Worm (Caenorhabditis elegans): ENCODE data around the gene dnj-8.

The dnj-8 gene

ce11 chrII:6588605-6589292, 9.1 kb downstream of the dnj-8 start, which contains the start of gene icd-1 (continued):
- TF ChIP-seq Y5F2A.4 (GFP tag; optimal IDR thresholded peaks at IDR 0.05) (peak; percentile 56), dve-1 (tag; optimal IDR thresholded peaks at IDR 0.05; ENCODE audit: insufficient read depth) (peak; percentile 98), lir-3 (tag; optimal IDR thresholded peaks at IDR 0.05) (peak; percentile 7), nhr-42 (GFP tag; IDR thresholded peaks at IDR 0.05) (peak; percentile 80; the same call in 1 of the 2 replicates), skn-1 (tag; optimal IDR thresholded peaks at IDR 0.05) (no peak), nhr-41 (GFP tag; IDR thresholded peaks at IDR 0.05) (peak; percentile 62; the same call in 1 of the 2 replicates), lin-39 (tag; optimal IDR thresholded peaks at IDR 0.05) (no peak), ctbp-1 (GFP tag; IDR thresholded peaks at IDR 0.05) (peak; percentile 89), snpc-1.2 (GFP tag; IDR thresholded peaks at IDR 0.05) (peak; percentile 64), aly-2 (tag; optimal IDR thresholded peaks at IDR 0.05) (peak; percentile 6), daf-12 (tag; optimal IDR thresholded peaks at IDR 0.05) (no peak), dmd-9 (GFP tag; IDR thresholded peaks at IDR 0.05) (no peak), gei-8 (GFP tag; optimal IDR thresholded peaks at IDR 0.05) (peak; percentile 59), T20F7.1 (GFP tag; optimal IDR thresholded peaks at IDR 0.05) (peak; percentile 90), ceh-82 (tag; optimal IDR thresholded peaks at IDR 0.05) (no peak), ceh-62 (tag; optimal IDR thresholded peaks at IDR 0.05) (no peak), zfp-2 (tag; optimal IDR thresholded peaks at IDR 0.05) (peak; percentile 74)

DNA sequence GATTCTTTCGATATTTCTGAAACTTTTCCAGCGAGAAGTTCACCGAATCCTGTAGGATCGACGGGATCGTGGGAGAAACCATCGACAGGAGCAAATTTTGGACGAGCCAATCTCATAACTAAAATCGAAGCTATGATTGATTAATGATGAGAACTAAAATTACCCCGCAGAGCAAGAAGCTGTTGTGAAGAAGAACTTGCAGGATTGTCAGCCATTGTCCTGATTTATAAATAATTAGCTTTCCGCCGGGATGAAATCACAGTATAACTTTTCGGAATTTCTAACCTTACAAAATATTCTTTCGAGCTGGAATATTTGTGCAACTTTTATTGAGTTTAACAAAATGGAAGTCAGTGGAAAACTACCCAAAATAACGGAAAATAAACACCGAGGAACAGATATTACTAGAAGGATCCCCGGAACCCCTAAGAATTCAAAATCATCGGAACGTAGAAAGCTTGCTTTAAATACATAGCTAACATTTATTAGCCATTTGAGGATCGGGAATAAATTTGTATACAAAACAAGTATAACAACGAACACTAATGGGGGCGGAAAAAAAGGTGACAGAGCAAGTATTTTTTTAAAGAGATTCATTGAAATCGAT, 10.5 kb downstream of the dnj-8 start, which contains the start of gene C56C10.7:
Gene C56C10.7, minus strand, starts transcription at position 312 of the 607 bp plus-strand sequence.
- peak; percentile 40; the same call in 1 of the 2 replicates for TF ChIP-seq T26A8.4 (GFP tag; IDR thresholded peaks at IDR 0.05)
- no peak for TF ChIP-seq tag-97 (GFP tag; IDR thresholded peaks at IDR 0.05)
- TF ChIP-seq lin-38 (GFP tag; IDR thresholded peaks at IDR 0.05), result peak; percentile 74
- peak; percentile 12 for TF ChIP-seq nhr-48 (tag; optimal IDR thresholded peaks at IDR 0.05)
- TF ChIP-seq ctbp-1 (GFP tag; IDR thresholded peaks at IDR 0.05), result peak; percentile 39; the same call in 1 of the 2 replicates
- no peak for TF ChIP-seq lir-3 (tag; optimal IDR thresholded peaks at IDR 0.05)
- 0 out of 2 replicates have a peak, but pooled peaks have one; percentile 72 for TF ChIP-seq F44E2.7 (GFP tag; IDR thresholded peaks at IDR 0.05)
- peak; percentile 3 for TF ChIP-seq Y5F2A.4 (GFP tag; optimal IDR thresholded peaks at IDR 0.05)
- no peak for TF ChIP-seq daf-16 (GFP tag; optimal IDR thresholded peaks at IDR 0.05)
- peak; percentile 14 for TF ChIP-seq daf-16 (tag; optimal IDR thresholded peaks at IDR 0.05)
- TF ChIP-seq madf-5 (GFP tag; IDR thresholded peaks at IDR 0.05), result 0 out of 4 replicates have a peak, but pooled peaks of 1 of the 2 experiments have one; percentile 39
- TF ChIP-seq T20F7.1 (GFP tag; optimal IDR thresholded peaks at IDR 0.05), result peak; percentile 73
- TF ChIP-seq ZK546.5 (tag; optimal IDR thresholded peaks at IDR 0.05), result no peak
- TF ChIP-seq F49E8.2 (tag; optimal IDR thresholded peaks at IDR 0.05; ENCODE audit: borderline replicate concordance), result peak; percentile 64
- TF ChIP-seq nhr-102 (tag; optimal IDR thresholded peaks at IDR 0.05), result peak; percentile 58
- TF ChIP-seq daf-19 (GFP tag; conservative IDR thresholded peaks at IDR 0.05), result no peak
- TF ChIP-seq F10B5.3 (tag; optimal IDR thresholded peaks at IDR 0.05), result peak; percentile 31
- peak; percentile 72 for TF ChIP-seq arid-1 (GFP tag; conservative IDR thresholded peaks at IDR 0.05)
- TF ChIP-seq nhr-25 (tag; optimal IDR thresholded peaks at IDR 0.05; ENCODE audit: borderline replicate concordance, insufficient read depth), result no peak
- TF ChIP-seq dve-1 (tag; optimal IDR thresholded peaks at IDR 0.05; ENCODE audit: insufficient read depth), result peak; percentile 33
- TF ChIP-seq fos-1 (tag; optimal IDR thresholded peaks at IDR 0.05), result no peak
- TF ChIP-seq mep-1 (tag; optimal IDR thresholded peaks at IDR 0.05), result peak; percentile 30
- TF ChIP-seq Y75B8A.6 (GFP tag; IDR thresholded peaks at IDR 0.05), result 0 out of 2 replicates have a peak, but pooled peaks have one; percentile 48
- peak; percentile 46 for TF ChIP-seq nhr-111 (GFP tag; optimal IDR thresholded peaks at IDR 0.05)
- no peak for TF ChIP-seq rbr-2 (tag; optimal IDR thresholded peaks at IDR 0.05)
- peak; percentile 54 for TF ChIP-seq snpc-1.2 (GFP tag; IDR thresholded peaks at IDR 0.05)
- TF ChIP-seq tra-1 (GFP tag; IDR thresholded peaks at IDR 0.05), result 0 out of 2 replicates have a peak, but pooled peaks have one; percentile 16
- no peak for TF ChIP-seq egl-27 (tag; optimal IDR thresholded peaks at IDR 0.05)
- TF ChIP-seq spr-1 (tag; optimal IDR thresholded peaks at IDR 0.05), result peak; percentile 10
- no peak for TF ChIP-seq ceh-20 (GFP tag; IDR thresholded peaks at IDR 0.05)
- peak in 1 of 2 experiments; percentile 64 for TF ChIP-seq lsy-2 (tag; optimal IDR thresholded peaks at IDR 0.05)
- peak; percentile 74 for TF ChIP-seq ama-1 (optimal IDR thresholded peaks at IDR 0.05)
